Worm (Caenorhabditis elegans) whole organism, L3 larva: ENCODE results near the gene C09G5.7.
A peak's percentile ranks its signal among the peaks of the same experiment; 100 is the strongest.

Experiments used
- R02D3.7 ChIP-seq: fragments of 150-350 bp; optimal IDR thresholded peaks from 2 replicates; lab custom pipeline; 2014; ENCODE audit warnings: missing biosample characterization, missing genetic modification characterization
- ZK546.5 ChIP-seq: sonication (generic microtip); optimal IDR thresholded peaks from 2 replicates; lab custom pipeline; 2017; ENCODE audit warnings: missing biosample characterization, missing genetic modification characterization
- ama-1 ChIP-seq: fragments of 150-350 bp; optimal IDR thresholded peaks from 2 replicates; lab custom pipeline; 2018
- ceh-16 ChIP-seq: sonication (generic microtip); optimal IDR thresholded peaks from 2 replicates; lab custom pipeline; 2017; ENCODE audit warnings: missing biosample characterization, missing genetic modification characterization
- ceh-28 ChIP-seq: fragments of 150-350 bp; optimal IDR thresholded peaks from 2 replicates; lab custom pipeline; 2014; ENCODE audit warnings: missing biosample characterization, missing genetic modification reagents, missing genetic modification characterization
- ceh-82 ChIP-seq: fragments of 150-350 bp; optimal IDR thresholded peaks from 2 replicates; lab custom pipeline; 2014; ENCODE audit warnings: missing biosample characterization, missing genetic modification characterization
- ceh-9 ChIP-seq: sonication (generic microtip); optimal IDR thresholded peaks from 2 replicates; lab custom pipeline; 2018; ENCODE audit warnings: missing biosample characterization, missing genetic modification characterization
- daf-12 ChIP-seq: fragments of 150-350 bp; optimal IDR thresholded peaks from 2 replicates; lab custom pipeline; 2014; ENCODE audit warnings: missing biosample characterization, missing genetic modification reagents, missing genetic modification characterization
- elt-2 ChIP-seq: sonication (generic microtip); optimal IDR thresholded peaks from 2 replicates; lab custom pipeline; 2016; ENCODE audit warnings: missing genetic modification reagents, mild to moderate bottlenecking, missing genetic modification characterization, missing compliant biosample characterization
- eor-1 ChIP-seq, 2 experiments: fragments of 150-350 bp; optimal IDR thresholded peaks; 2 replicates each; lab custom pipeline; 2014 to 2018; ENCODE audit warnings: missing biosample characterization in 2 of 2, missing genetic modification characterization in 2 of 2
- hmg-11 ChIP-seq: sonication (generic microtip); optimal IDR thresholded peaks from 2 replicates; lab custom pipeline; 2016; ENCODE audit warnings: missing genetic modification characterization, missing compliant biosample characterization
- lin-15B ChIP-seq: fragments of 150-350 bp; optimal IDR thresholded peaks from 2 replicates; lab custom pipeline; 2014; ENCODE audit warnings: missing biosample characterization, missing genetic modification characterization
- lsy-12 ChIP-seq: sonication (generic microtip); optimal IDR thresholded peaks from 2 replicates; lab custom pipeline; 2016; ENCODE audit warnings: mild to moderate bottlenecking, missing genetic modification characterization, missing compliant biosample characterization
- mdl-1 ChIP-seq: fragments of 150-350 bp; optimal IDR thresholded peaks from 2 replicates; lab custom pipeline; 2014; ENCODE audit warnings: missing biosample characterization, missing genetic modification characterization
- mml-1 ChIP-seq: fragments of 150-350 bp; sonication (generic microtip); optimal IDR thresholded peaks from 3 replicates; lab custom pipeline; 2014; ENCODE audit warnings: missing biosample characterization, missing genetic modification characterization
- nfya-1 ChIP-seq: sonication (generic microtip); optimal IDR thresholded peaks from 2 replicates; lab custom pipeline; 2017; ENCODE audit warnings: missing genetic modification characterization, mild to moderate bottlenecking, missing compliant biosample characterization, antibody characterized with exemption, moderate library complexity; ENCODE audit not compliant: insufficient read depth
- nhr-11 ChIP-seq: fragments of 150-350 bp; optimal IDR thresholded peaks from 2 replicates; lab custom pipeline; 2014; ENCODE audit warnings: missing biosample characterization, missing genetic modification characterization
- nhr-12 ChIP-seq: fragments of 150-350 bp; optimal IDR thresholded peaks from 2 replicates; lab custom pipeline; 2014; ENCODE audit warnings: missing biosample characterization, missing genetic modification characterization
- nhr-25 ChIP-seq: sonication (generic microtip); optimal IDR thresholded peaks from 2 replicates; lab custom pipeline; 2017; ENCODE audit warnings: missing biosample characterization, missing genetic modification characterization
- nhr-28 ChIP-seq: fragments of 150-350 bp; optimal IDR thresholded peaks from 2 replicates; lab custom pipeline; 2014; ENCODE audit warnings: missing biosample characterization, missing genetic modification characterization
- nhr-43 ChIP-seq: sonication (generic microtip); optimal IDR thresholded peaks from 2 replicates; lab custom pipeline; 2016; ENCODE audit warnings: mild to moderate bottlenecking, missing genetic modification characterization, missing compliant biosample characterization; ENCODE audit not compliant: poor library complexity, severe bottlenecking
- nhr-76 ChIP-seq: fragments of 150-350 bp; sonication (generic microtip); optimal IDR thresholded peaks from 5 replicates; lab custom pipeline; 2014; ENCODE audit warnings: missing biosample characterization, missing genetic modification characterization
- pha-4 ChIP-seq: fragments of 150-350 bp; optimal IDR thresholded peaks from 2 replicates; lab custom pipeline; 2014; ENCODE audit warnings: missing biosample characterization, missing genetic modification reagents, missing genetic modification characterization
- pqm-1 ChIP-seq: fragments of 150-350 bp; optimal IDR thresholded peaks from 2 replicates; lab custom pipeline; 2017; ENCODE audit warnings: missing biosample characterization, missing genetic modification characterization, inconsistent platforms
- skn-1 ChIP-seq: fragments of 150-350 bp; optimal IDR thresholded peaks from 2 replicates; lab custom pipeline; 2014; ENCODE audit warnings: missing biosample characterization, missing genetic modification characterization
- tbx-2 ChIP-seq: sonication (generic microtip); optimal IDR thresholded peaks from 2 replicates; lab custom pipeline; 2016; ENCODE audit warnings: mild to moderate bottlenecking, missing genetic modification characterization, missing compliant biosample characterization
- unc-62 ChIP-seq: fragments of 150-350 bp; sonication (generic microtip); optimal IDR thresholded peaks from 4 replicates; lab custom pipeline; 2014; ENCODE audit warnings: missing biosample characterization, missing genetic modification reagents, missing genetic modification characterization
- zag-1 ChIP-seq: fragments of 150-350 bp; optimal IDR thresholded peaks from 2 replicates; lab custom pipeline; 2014; ENCODE audit warnings: missing biosample characterization, missing genetic modification characterization
- ztf-4 ChIP-seq: fragments of 150-350 bp; optimal IDR thresholded peaks from 2 replicates; lab custom pipeline; 2014; ENCODE audit warnings: missing biosample characterization, missing genetic modification characterization

Gene C09G5.7

ce11 chrII:10714262-10714933, at the start of gene C09G5.7, which contains the start of gene dph-2:
Gene C09G5.7 (plus strand): TSS chrII:10714883.
Gene dph-2 (minus strand): TSS chrII:10714297.
- TF ChIP-seq hmg-11 (tag; lab: Kevin White, UChicago) (no peak), lin-15B (tag; lab: Kevin White, UChicago) (peak; percentile 47)
- TF ChIP-seq, all 47 proteins: peak for 1

ce11 chrII:10665031-10665430, 49.7 kb upstream of the C09G5.7 start, which contains the start of gene D2089.3:
Gene D2089.3 (minus strand): TSS chrII:10665131.
- no peak for TF ChIP-seq nfya-1
- TF ChIP-seq pha-4 (tag; lab: Kevin White, UChicago): no peak
- no peak for TF ChIP-seq daf-12 (tag; lab: Kevin White, UChicago)
- no peak for TF ChIP-seq mdl-1 (tag; lab: Kevin White, UChicago)
- TF ChIP-seq, all 47 proteins: peak for 0

DNA sequence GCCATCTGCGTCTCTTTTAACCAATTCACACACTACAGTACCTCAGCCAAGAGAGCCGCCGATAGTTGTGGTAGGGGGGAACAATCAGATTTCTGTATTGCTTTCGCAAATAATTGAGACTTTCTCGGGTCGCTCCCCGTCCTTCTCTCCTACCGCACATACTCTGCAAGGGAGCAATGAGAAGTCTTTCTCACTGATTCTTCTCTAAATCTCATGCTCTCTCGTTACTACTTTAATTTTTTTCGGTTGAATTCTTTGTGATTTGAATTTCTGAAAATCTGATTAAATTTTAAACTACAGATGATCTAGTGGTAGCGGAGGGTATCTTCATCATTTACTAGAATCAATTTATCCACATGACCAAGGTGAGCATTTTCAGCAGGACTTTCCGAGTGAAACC, 39.4 kb upstream of the C09G5.7 start, which contains the start of gene ptb-1:
ptb-1 (plus strand) TSS at position 301 of the 400 bp plus-strand sequence.
- TF ChIP-seq ceh-16 (tag; lab: Kevin White, UChicago): no peak
- no peak for TF ChIP-seq ztf-4 (tag; lab: Kevin White, UChicago)
- TF ChIP-seq R02D3.7 (tag; lab: Kevin White, UChicago): no peak
- no peak for TF ChIP-seq nhr-28 (tag; lab: Kevin White, UChicago)
- no peak for TF ChIP-seq ama-1 (lab: Kevin White, UChicago)
- TF ChIP-seq nhr-76 (tag; lab: Kevin White, UChicago): no peak
- no peak for TF ChIP-seq zag-1 (tag; lab: Kevin White, UChicago)
- no peak for TF ChIP-seq mml-1 (tag; lab: Kevin White, UChicago)

ce11 chrII:10680130-10680529, 34.6 kb upstream of the C09G5.7 start:
- TF ChIP-seq nhr-76 (tag; lab: Kevin White, UChicago): no peak
- no peak for TF ChIP-seq ZK546.5 (tag; lab: Kevin White, UChicago)

- TF ChIP-seq daf-12 (tag; lab: Kevin White, UChicago): no peak
- no peak for TF ChIP-seq nhr-11 (tag; lab: Kevin White, UChicago)
- no peak for TF ChIP-seq nhr-76 (tag; lab: Kevin White, UChicago)
- no peak for TF ChIP-seq lsy-12
- no peak for TF ChIP-seq ztf-4 (tag; lab: Kevin White, UChicago)
- TF ChIP-seq ceh-82 (tag; lab: Kevin White, UChicago): no peak
- TF ChIP-seq skn-1 (tag; lab: Kevin White, UChicago): no peak
- TF ChIP-seq mml-1 (tag; lab: Kevin White, UChicago): no peak
- TF ChIP-seq unc-62 (GFP tag; lab: Kevin White, UChicago): no peak
- TF ChIP-seq, all 47 proteins: peak for 0
Measured at ce11 chrII:10680614-10681013, 34.1 kb upstream of the C09G5.7 start.

DNA sequence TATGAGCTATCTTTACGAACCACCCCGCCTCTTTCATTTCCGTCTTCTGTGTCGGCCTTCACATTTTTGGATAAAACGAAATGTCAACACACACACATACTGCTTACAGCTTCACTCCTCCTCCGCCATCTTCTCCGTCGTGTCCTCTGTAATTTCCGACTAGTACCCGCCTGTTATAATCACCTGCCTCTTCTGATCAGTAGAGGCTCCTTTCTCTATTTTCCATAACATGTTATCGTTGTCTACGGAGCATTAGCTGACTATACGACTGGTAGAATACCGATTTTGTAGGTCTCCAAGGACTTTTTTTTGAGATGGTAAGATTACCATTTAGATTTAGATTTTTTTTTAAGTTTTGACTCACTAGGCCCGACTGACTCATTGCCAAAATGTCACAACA, 29.7 kb upstream of the C09G5.7 start:
- TF ChIP-seq mml-1 (tag; lab: Kevin White, UChicago): no peak
- TF ChIP-seq nhr-12: no peak
- TF ChIP-seq eor-1 (tag; optimal IDR thresholded peaks at IDR 0.05; lab: Kevin White, UChicago): no peak
- no peak for TF ChIP-seq tbx-2 (tag; lab: Kevin White, UChicago)
- TF ChIP-seq nhr-43: no peak
- no peak for TF ChIP-seq daf-12 (tag; lab: Kevin White, UChicago)
- no peak for TF ChIP-seq nhr-76 (tag; lab: Kevin White, UChicago)
- no peak for TF ChIP-seq ceh-28 (tag; lab: Kevin White, UChicago)
- TF ChIP-seq hmg-11 (tag; lab: Kevin White, UChicago): no peak
- no peak for TF ChIP-seq nhr-25 (tag; lab: Kevin White, UChicago)

DNA sequence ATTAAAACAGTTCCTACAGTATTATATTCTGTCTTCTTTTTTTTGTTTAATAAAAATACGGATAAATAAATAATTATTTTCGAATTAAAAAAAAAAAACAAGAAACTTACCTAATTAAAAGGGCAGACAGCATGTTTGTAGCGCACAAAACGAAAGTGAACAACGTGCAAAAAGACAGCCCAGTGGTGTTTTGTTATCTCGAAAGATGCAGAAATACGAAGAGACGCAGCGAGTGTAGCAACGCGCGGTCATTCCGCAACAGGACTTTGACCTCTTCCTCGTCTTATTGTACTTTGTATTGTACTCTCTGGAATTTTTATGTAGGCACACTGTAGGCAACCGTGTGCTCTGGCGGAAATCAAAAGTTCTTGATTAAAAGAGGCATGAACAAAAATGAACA, 21.0 kb upstream of the C09G5.7 start, which contains the start of gene gbh-1:
gbh-1 (minus strand) TSS at position 149 of the 400 bp plus-strand sequence.
- TF ChIP-seq ceh-9 (no peak), pqm-1 (tag; lab: Kevin White, UChicago) (peak; percentile 53), elt-2 (tag; lab: Kevin White, UChicago) (peak; percentile 60)
- TF ChIP-seq, all 47 proteins: peak for 2
